Worm (Caenorhabditis elegans) whole organism, early embryonic: ENCODE data around the gene dct-7.

Source experiments
- B0310.2 ChIP-seq: sonication (generic microtip); optimal IDR thresholded peaks from 2 replicates; lab custom pipeline; 2016; ENCODE audit warnings: mild to moderate bottlenecking, missing genetic modification characterization, missing compliant biosample characterization
- F13C5.2 ChIP-seq: sonication (generic microtip); optimal IDR thresholded peaks from 2 replicates; lab custom pipeline; 2017; ENCODE audit warnings: mild to moderate bottlenecking, missing genetic modification characterization, inconsistent platforms, missing compliant biosample characterization
- aly-1 ChIP-seq: sonication (generic microtip); optimal IDR thresholded peaks from 2 replicates; lab custom pipeline; 2016; ENCODE audit warnings: missing genetic modification characterization, missing compliant biosample characterization
- ama-1 ChIP-seq: fragments of 150-350 bp; optimal IDR thresholded peaks from 2 replicates; lab custom pipeline; 2014
- ceh-13 ChIP-seq: fragments of 200-800 bp; sonication (Bioruptor generic); optimal IDR thresholded peaks from 2 replicates; lab custom pipeline; 2018; ENCODE audit warnings: mild to moderate bottlenecking, missing genetic modification characterization, missing compliant biosample characterization
- ceh-36 ChIP-seq: sonication (generic microtip); optimal IDR thresholded peaks from 2 replicates; lab custom pipeline; 2016; ENCODE audit warnings: missing genetic modification characterization, inconsistent platforms, missing compliant biosample characterization
- ets-7 ChIP-seq: sonication (generic microtip); optimal IDR thresholded peaks from 2 replicates; lab custom pipeline; 2016; ENCODE audit warnings: missing genotype, missing genetic modification characterization, missing compliant biosample characterization
- flt-1 ChIP-seq: fragments of 200-800 bp; sonication (Bioruptor generic); IDR thresholded peaks from 2 replicates; pipeline ENCODE4 v1.3.6; 2022; ENCODE audit warnings: missing genetic modification characterization, missing compliant biosample characterization
- hmbx-1 ChIP-seq: sonication (generic microtip); optimal IDR thresholded peaks from 2 replicates; lab custom pipeline; 2016; ENCODE audit warnings: mild to moderate bottlenecking, missing genetic modification characterization, missing compliant biosample characterization
- hmg-4 ChIP-seq: fragments of 200-800 bp; sonication (Bioruptor generic); optimal IDR thresholded peaks from 2 replicates; lab custom pipeline; 2018; ENCODE audit warnings: mild to moderate bottlenecking, missing genetic modification characterization, missing compliant biosample characterization
- hnd-1 ChIP-seq: sonication (generic microtip); optimal IDR thresholded peaks from 2 replicates; lab custom pipeline; 2016; ENCODE audit warnings: missing genetic modification characterization, missing compliant biosample characterization
- pes-1 ChIP-seq: fragments of 200-800 bp; sonication (Bioruptor generic); IDR thresholded peaks from 2 replicates; pipeline ENCODE4 v1.3.6; 2022; ENCODE audit warnings: missing genetic modification reagents, missing genetic modification characterization, missing compliant biosample characterization
- scrt-1 ChIP-seq: fragments of 200-800 bp; sonication (Bioruptor generic); IDR thresholded peaks from 2 replicates; pipeline ENCODE4 v1.3.6; 2022; ENCODE audit warnings: missing genetic modification characterization, missing compliant biosample characterization
- sea-1 ChIP-seq: fragments of 200-800 bp; sonication (Bioruptor generic); conservative IDR thresholded peaks from 2 replicates; pipeline ENCODE4 v1.3.6; 2022; ENCODE audit warnings: missing genetic modification characterization, missing compliant biosample characterization
- tbx-11 ChIP-seq: fragments of 200-800 bp; sonication (Bioruptor generic); IDR thresholded peaks from 2 replicates; pipeline ENCODE4 v1.3.6; 2022; ENCODE audit warnings: missing genetic modification characterization, missing compliant biosample characterization
- tbx-37 ChIP-seq: fragments of 200-800 bp; sonication (Bioruptor generic); conservative IDR thresholded peaks from 2 replicates; pipeline ENCODE4 v1.3.6; 2022; ENCODE audit warnings: missing genetic modification reagents, missing genetic modification characterization, missing compliant biosample characterization
- tra-4 ChIP-seq: sonication (generic microtip); optimal IDR thresholded peaks from 2 replicates; lab custom pipeline; 2017; ENCODE audit warnings: missing genetic modification characterization, missing compliant biosample characterization

The dct-7 gene

DNA sequence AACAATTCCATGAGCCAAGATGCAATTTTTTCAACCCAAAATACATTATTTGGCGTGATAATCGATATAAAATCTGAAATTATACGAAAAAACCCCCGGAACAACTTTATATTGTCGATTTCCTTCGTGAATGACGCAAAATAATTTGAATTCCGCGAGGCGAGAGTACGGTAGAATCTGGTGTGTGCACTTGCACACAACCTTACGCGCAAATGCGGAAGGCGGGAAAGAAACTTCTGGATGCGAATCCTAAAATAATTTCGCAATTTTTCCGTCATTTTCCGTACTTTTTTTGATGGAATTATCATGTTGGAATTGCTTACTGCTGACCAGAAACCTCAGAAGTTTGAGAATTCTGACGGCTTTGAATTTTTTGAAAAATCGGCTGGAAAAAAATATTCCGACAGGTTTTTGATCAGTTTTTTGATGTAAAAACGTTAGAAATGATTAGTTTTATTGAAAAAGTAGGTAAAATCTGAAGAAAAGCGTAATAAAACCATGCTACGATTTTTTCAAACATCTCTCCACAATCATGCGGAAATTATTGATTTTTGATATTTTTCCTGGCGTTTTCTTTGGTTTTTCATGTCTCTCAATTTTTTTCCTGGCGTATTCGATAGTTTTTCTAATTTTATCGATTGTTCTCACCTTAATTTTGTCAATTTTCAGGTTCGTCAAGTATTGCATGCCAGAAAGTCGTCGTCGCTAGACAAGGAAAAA, 17.0 kb upstream of the dct-7 start, which contains the start of gene set-9:
Gene set-9 (plus strand): TSS at position 670 of the 720 bp plus-strand sequence.
- no peak for TF ChIP-seq hmg-4 (GFP tag; lab: Kevin White, UChicago)
- no peak for TF ChIP-seq ama-1 (lab: Kevin White, UChicago)
- no peak for TF ChIP-seq ceh-36 (tag; lab: Kevin White, UChicago)

DNA sequence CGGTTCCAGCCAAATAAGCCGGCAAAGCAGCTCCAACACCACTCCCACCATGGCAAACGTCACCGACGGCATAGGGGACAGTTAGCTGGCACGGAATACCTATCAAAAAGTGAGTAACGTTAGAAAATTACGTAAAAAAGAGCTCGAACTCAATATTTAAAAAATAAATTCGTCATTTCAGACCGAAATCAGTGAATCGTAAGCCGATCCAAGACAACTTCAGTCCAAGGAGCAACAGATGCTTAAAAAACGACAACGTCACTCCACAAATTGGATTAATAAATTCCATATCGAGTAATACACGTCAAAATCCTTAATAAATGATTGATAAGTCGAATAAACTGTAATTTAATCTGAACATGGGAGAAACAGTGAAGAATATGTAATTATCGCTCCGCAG, 15.9 kb upstream of the dct-7 start:
- TF ChIP-seq hnd-1, result no peak
- TF ChIP-seq tra-4 (tag; lab: Kevin White, UChicago), result no peak
- no peak for TF ChIP-seq hmbx-1 (tag; lab: Kevin White, UChicago)

DNA sequence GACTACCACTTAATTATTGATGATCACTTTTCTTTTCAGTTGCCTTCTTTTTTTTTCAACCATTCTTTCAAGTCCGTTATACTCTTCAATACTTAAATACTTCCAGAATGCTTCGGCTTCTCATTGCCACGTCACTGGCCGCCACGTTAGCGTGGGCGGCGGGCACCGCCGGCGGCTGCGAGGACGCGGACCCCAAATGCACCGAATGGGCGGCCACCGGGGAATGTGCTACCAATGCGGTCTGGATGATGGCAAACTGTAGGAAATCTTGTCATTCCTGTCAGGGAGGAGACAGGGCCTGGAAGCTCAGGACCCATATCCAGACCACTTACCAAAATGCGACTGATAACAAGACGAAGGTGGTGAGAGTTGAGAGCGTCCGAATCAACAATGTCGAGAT, 10.8 kb upstream of the dct-7 start, which contains the start of gene lgc-22:
Gene lgc-22 (plus strand): TSS at position 105 of the 400 bp plus-strand sequence.
- TF ChIP-seq tra-4 (tag; lab: Kevin White, UChicago) (no peak), sea-1 (GFP tag; lab: Robert Waterston, UW) (no peak), ets-7 (tag; lab: Kevin White, UChicago) (no peak), ceh-13 (GFP tag; lab: Kevin White, UChicago) (no peak)

DNA sequence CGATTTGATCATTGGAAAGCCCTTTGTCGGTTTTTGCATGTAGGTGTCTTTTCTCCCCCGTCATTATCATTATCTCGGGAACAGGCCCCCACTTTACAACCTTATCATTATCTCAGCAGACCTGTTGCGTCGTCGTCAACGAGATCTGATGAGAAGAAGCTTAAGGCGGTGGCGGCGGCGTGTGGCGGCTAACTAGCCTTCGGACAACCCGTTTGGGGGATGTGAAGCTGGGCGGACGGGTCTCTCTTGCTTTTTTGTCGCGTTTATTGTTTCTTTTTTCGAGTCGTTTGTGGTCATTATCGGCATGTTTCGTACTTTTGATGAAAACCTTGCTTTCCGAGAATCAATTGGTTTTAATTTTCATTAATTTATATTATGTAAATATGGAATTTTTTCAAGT, 9.6 kb upstream of the dct-7 start:
- TF ChIP-seq hmg-4 (GFP tag; lab: Kevin White, UChicago) (no peak), pes-1 (GFP tag; lab: Robert Waterston, UW) (no peak), hmbx-1 (tag; lab: Kevin White, UChicago) (no peak), B0310.2 (tag; lab: Kevin White, UChicago) (no peak), aly-1 (tag; lab: Kevin White, UChicago) (no peak), scrt-1 (no peak), hnd-1 (no peak), ceh-36 (tag; lab: Kevin White, UChicago) (no peak), F13C5.2 (tag; lab: Kevin White, UChicago) (no peak), sea-1 (GFP tag; lab: Robert Waterston, UW) (no peak), ceh-13 (GFP tag; lab: Kevin White, UChicago) (no peak), tbx-11 (GFP tag; lab: Robert Waterston, UW) (no peak), ets-7 (tag; lab: Kevin White, UChicago) (no peak), tbx-37 (no peak), tra-4 (tag; lab: Kevin White, UChicago) (no peak), flt-1 (no peak), ama-1 (lab: Kevin White, UChicago) (no peak)

DNA sequence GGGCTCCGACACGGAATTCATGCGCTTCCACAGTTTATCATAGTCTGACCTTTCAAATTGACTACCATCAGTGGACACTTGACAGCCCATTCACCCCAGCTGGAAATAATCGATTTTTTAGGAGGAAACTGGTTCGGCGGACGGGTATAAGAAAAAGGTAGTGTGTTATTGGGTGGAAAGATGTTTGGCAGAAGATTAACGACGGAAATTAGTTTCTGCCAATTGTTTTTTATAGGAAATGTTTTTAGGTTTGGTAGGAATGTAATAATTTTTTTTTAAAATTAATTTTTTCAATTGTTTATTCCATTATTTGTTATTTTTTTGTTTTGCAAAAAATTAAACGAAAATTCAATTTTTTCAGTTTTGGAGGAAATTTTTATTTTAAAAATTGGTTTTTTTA, 8.6 kb upstream of the dct-7 start, which contains the start of gene F15E6.9:
Gene F15E6.9 (minus strand): TSS at position 101 of the 400 bp plus-strand sequence.
- TF ChIP-seq pes-1 (GFP tag; lab: Robert Waterston, UW), result no peak
- TF ChIP-seq B0310.2 (tag; lab: Kevin White, UChicago), result no peak
- no peak for TF ChIP-seq ama-1 (lab: Kevin White, UChicago)
- no peak for TF ChIP-seq F13C5.2 (tag; lab: Kevin White, UChicago)
- no peak for TF ChIP-seq tbx-11 (GFP tag; lab: Robert Waterston, UW)
- no peak for TF ChIP-seq tra-4 (tag; lab: Kevin White, UChicago)
- no peak for TF ChIP-seq ets-7 (tag; lab: Kevin White, UChicago)
- no peak for TF ChIP-seq ceh-13 (GFP tag; lab: Kevin White, UChicago)
- TF ChIP-seq aly-1 (tag; lab: Kevin White, UChicago), result no peak
- no peak for TF ChIP-seq ceh-36 (tag; lab: Kevin White, UChicago)
- TF ChIP-seq sea-1 (GFP tag; lab: Robert Waterston, UW), result no peak

DNA sequence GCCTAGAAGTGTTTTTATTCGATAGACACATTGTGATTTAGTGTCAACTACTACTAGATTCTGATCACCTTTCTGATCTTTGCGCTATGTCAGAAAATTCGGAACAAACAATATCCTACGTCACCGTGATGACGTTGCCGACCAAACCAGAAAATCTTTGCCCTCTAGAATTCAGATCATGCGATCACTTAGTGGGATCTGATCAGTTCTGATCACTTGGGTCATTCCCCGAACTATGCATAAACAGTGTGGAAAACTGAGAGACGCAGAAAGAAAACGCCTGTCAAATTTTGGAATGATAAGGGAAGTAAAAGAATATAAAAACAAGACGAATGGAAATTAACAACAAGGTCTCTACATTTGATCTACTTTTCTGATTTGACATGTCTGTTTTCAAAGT, 4.2 kb upstream of the dct-7 start, which contains the start of gene F15E6.3:
Gene F15E6.3 (plus strand): TSS at position 344 of the 400 bp plus-strand sequence.
- TF ChIP-seq tra-4 (tag; lab: Kevin White, UChicago) (no peak), hmbx-1 (tag; lab: Kevin White, UChicago) (no peak), hmg-4 (GFP tag; lab: Kevin White, UChicago) (no peak), B0310.2 (tag; lab: Kevin White, UChicago) (no peak), flt-1 (no peak), ama-1 (lab: Kevin White, UChicago) (no peak), pes-1 (GFP tag; lab: Robert Waterston, UW) (no peak), ceh-13 (GFP tag; lab: Kevin White, UChicago) (no peak), hnd-1 (no peak)

DNA sequence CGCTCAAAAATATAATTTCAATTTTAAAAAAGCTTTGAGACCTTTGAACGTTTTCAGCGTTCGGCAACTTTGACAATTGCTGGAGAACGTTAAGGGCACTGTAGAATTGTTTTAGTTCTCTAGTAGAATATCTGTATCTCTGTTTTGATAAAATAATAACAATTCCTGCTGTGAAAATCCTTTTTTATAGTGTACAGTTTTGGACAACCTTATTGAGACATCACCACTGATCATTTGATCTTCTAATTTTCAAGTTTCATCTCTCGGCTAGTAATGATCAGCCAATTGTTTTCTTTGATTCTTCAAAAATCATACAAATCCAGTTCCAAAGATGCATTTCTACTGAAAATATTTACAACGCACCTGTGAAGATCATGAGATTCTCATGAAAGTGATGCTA, 2.2 kb upstream of the dct-7 start, which contains the start of gene F15E6.10:
Gene F15E6.10 (plus strand): TSS at position 301 of the 400 bp plus-strand sequence.
- TF ChIP-seq scrt-1 (no peak), tbx-37 (no peak), flt-1 (no peak), hmg-4 (GFP tag; lab: Kevin White, UChicago) (no peak), ets-7 (tag; lab: Kevin White, UChicago) (no peak), F13C5.2 (tag; lab: Kevin White, UChicago) (no peak), aly-1 (tag; lab: Kevin White, UChicago) (no peak), ama-1 (lab: Kevin White, UChicago) (no peak), tbx-11 (GFP tag; lab: Robert Waterston, UW) (no peak), hnd-1 (no peak), sea-1 (GFP tag; lab: Robert Waterston, UW) (no peak), B0310.2 (tag; lab: Kevin White, UChicago) (no peak), pes-1 (GFP tag; lab: Robert Waterston, UW) (no peak), ceh-13 (GFP tag; lab: Kevin White, UChicago) (no peak), ceh-36 (tag; lab: Kevin White, UChicago) (no peak), hmbx-1 (tag; lab: Kevin White, UChicago) (no peak), tra-4 (tag; lab: Kevin White, UChicago) (no peak)
